Worm (Caenorhabditis elegans): ENCODE measurements around the gene abf-3.
A peak's percentile ranks its signal among the peaks of the same experiment; 100 is the strongest.

The abf-3 gene

ce11 chrV:15769072-15769471, 48.6 kb downstream of the abf-3 start, which contains the start of gene F57A10.4:
F57A10.4 (plus strand) TSS chrV:15769438.
- no peak for TF ChIP-seq F22D6.2 (tag; optimal IDR thresholded peaks at IDR 0.05)
- TF ChIP-seq mcd-1 (GFP tag; IDR thresholded peaks at IDR 0.05), result peak; percentile 36; the same call in 1 of the 2 replicates
- peak; percentile 85 for TF ChIP-seq ceh-100 (GFP tag; IDR thresholded peaks at IDR 0.05)
- TF ChIP-seq D2030.7 (GFP tag; IDR thresholded peaks at IDR 0.05), result peak; percentile 46; the same call in 1 of the 2 replicates
- TF ChIP-seq sdz-38 (tag; optimal IDR thresholded peaks at IDR 0.05), result no peak
- TF ChIP-seq madf-6 (GFP tag; IDR thresholded peaks at IDR 0.05), result peak; percentile 38; the same call in 1 of the 2 replicates
- peak; percentile 35 for TF ChIP-seq ztf-18 (tag; optimal IDR thresholded peaks at IDR 0.05)
- peak; percentile 29; the same call in 1 of the 2 replicates for TF ChIP-seq ceh-91 (GFP tag; IDR thresholded peaks at IDR 0.05)
- TF ChIP-seq efl-1 (GFP tag; optimal IDR thresholded peaks at IDR 0.05), result peak; percentile 45
- no peak for TF ChIP-seq tlf-1 (GFP tag; optimal IDR thresholded peaks at IDR 0.05)

Data from whole organism, young adult.